Worm (Caenorhabditis elegans) whole organism, mixed stage, embryonic: Measurements from ENCODE around the gene F32D8.12.

Source experiments
- M03D4.4 ChIP-seq: sonication (generic microtip); optimal IDR thresholded peaks from 2 replicates; lab custom pipeline; 2017; ENCODE audit warnings: mild to moderate bottlenecking, missing genetic modification characterization, missing compliant biosample characterization
- bed-3 ChIP-seq: fragments of 200-800 bp; sonication (Bioruptor generic); optimal IDR thresholded peaks from 3 replicates; lab custom pipeline; 2018; ENCODE audit warnings: mild to moderate bottlenecking, missing genetic modification characterization, moderate library complexity, missing compliant biosample characterization
- blmp-1 ChIP-seq: fragments of 150-350 bp; optimal IDR thresholded peaks from 2 replicates; lab custom pipeline; 2014; ENCODE audit warnings: missing biosample characterization, missing genetic modification characterization
- ceh-39 ChIP-seq: fragments of 150-350 bp; optimal IDR thresholded peaks from 2 replicates; lab custom pipeline; 2014; ENCODE audit warnings: missing biosample characterization, missing genetic modification characterization
- ceh-83 ChIP-seq: fragments of 200-800 bp; sonication (Bioruptor generic); optimal IDR thresholded peaks from 2 replicates; lab custom pipeline; 2018; ENCODE audit warnings: mild to moderate bottlenecking, missing genetic modification characterization, missing compliant biosample characterization
- ces-1 ChIP-seq: fragments of 150-350 bp; optimal IDR thresholded peaks from 2 replicates; lab custom pipeline; 2014; ENCODE audit warnings: missing biosample characterization, missing genetic modification reagents, missing genetic modification characterization
- drap-1 ChIP-seq: fragments of 200-800 bp; sonication (Bioruptor generic); optimal IDR thresholded peaks from 3 replicates; lab custom pipeline; 2018; ENCODE audit warnings: mild to moderate bottlenecking, missing genetic modification characterization, missing compliant biosample characterization
- elt-1 ChIP-seq: sonication (generic microtip); optimal IDR thresholded peaks from 2 replicates; lab custom pipeline; 2017; ENCODE audit warnings: missing genetic modification characterization, mild to moderate bottlenecking, missing compliant biosample characterization, antibody characterized with exemption, moderate library complexity, borderline replicate concordance; ENCODE audit not compliant: insufficient read depth
- flh-1 ChIP-seq: fragments of 200-800 bp; sonication (Bioruptor generic); optimal IDR thresholded peaks from 2 replicates; lab custom pipeline; 2018; ENCODE audit warnings: mild to moderate bottlenecking, missing genetic modification characterization, moderate library complexity, missing compliant biosample characterization
- ham-2 ChIP-seq: fragments of 200-800 bp; sonication (Bioruptor generic); optimal IDR thresholded peaks from 2 replicates; lab custom pipeline; 2018; ENCODE audit warnings: mild to moderate bottlenecking, missing genetic modification characterization, missing compliant biosample characterization
- hlh-1 ChIP-seq: fragments of 150-350 bp; optimal IDR thresholded peaks from 2 replicates; lab custom pipeline; 2014; ENCODE audit warnings: missing biosample characterization, missing genetic modification reagents, missing genetic modification characterization
- lin-13 ChIP-seq: fragments of 150-350 bp; optimal IDR thresholded peaks from 2 replicates; lab custom pipeline; 2014; ENCODE audit warnings: missing biosample characterization, missing genetic modification characterization
- lin-32 ChIP-seq: fragments of 200-800 bp; sonication (Bioruptor generic); optimal IDR thresholded peaks from 2 replicates; lab custom pipeline; 2018; ENCODE audit warnings: mild to moderate bottlenecking, missing genetic modification characterization, missing compliant biosample characterization
- mab-5 ChIP-seq: fragments of 150-350 bp; optimal IDR thresholded peaks from 2 replicates; lab custom pipeline; 2014; ENCODE audit warnings: missing biosample characterization, missing genetic modification characterization
- mep-1 ChIP-seq: fragments of 150-350 bp; optimal IDR thresholded peaks from 2 replicates; lab custom pipeline; 2017; ENCODE audit warnings: missing biosample characterization, missing genetic modification reagents, missing genetic modification characterization, inconsistent platforms
- mls-2 ChIP-seq: sonication (generic microtip); optimal IDR thresholded peaks from 2 replicates; lab custom pipeline; 2016; ENCODE audit warnings: mild to moderate bottlenecking, missing genetic modification characterization, moderate library complexity, missing compliant biosample characterization
- nhr-12 ChIP-seq: fragments of 150-350 bp; optimal IDR thresholded peaks from 2 replicates; lab custom pipeline; 2014; ENCODE audit warnings: missing biosample characterization, missing genetic modification characterization
- nhr-2 ChIP-seq: fragments of 150-350 bp; optimal IDR thresholded peaks from 2 replicates; lab custom pipeline; 2014; ENCODE audit warnings: missing biosample characterization, missing genetic modification characterization
- nhr-28 ChIP-seq: fragments of 150-350 bp; optimal IDR thresholded peaks from 2 replicates; lab custom pipeline; 2014; ENCODE audit warnings: missing biosample characterization, missing genetic modification characterization
- nhr-76 ChIP-seq: sonication (generic microtip); optimal IDR thresholded peaks from 2 replicates; lab custom pipeline; 2017; ENCODE audit warnings: missing biosample characterization, missing genetic modification characterization
- sem-2 ChIP-seq: fragments of 200-800 bp; sonication (Bioruptor generic); optimal IDR thresholded peaks from 2 replicates; lab custom pipeline; 2018; ENCODE audit warnings: mild to moderate bottlenecking, missing genetic modification characterization, missing compliant biosample characterization
- sptf-1 ChIP-seq: sonication (generic microtip); optimal IDR thresholded peaks from 2 replicates; lab custom pipeline; 2017; ENCODE audit warnings: mild to moderate bottlenecking, missing genetic modification characterization, moderate library complexity, missing compliant biosample characterization
- tbx-8 ChIP-seq: fragments of 200-800 bp; sonication (Bioruptor generic); optimal IDR thresholded peaks from 2 replicates; lab custom pipeline; 2018; ENCODE audit warnings: mild to moderate bottlenecking, missing genetic modification characterization, moderate library complexity, missing compliant biosample characterization
- unc-120 ChIP-seq: sonication (generic microtip); optimal IDR thresholded peaks from 2 replicates; lab custom pipeline; 2017; ENCODE audit warnings: missing genetic modification characterization, missing compliant biosample characterization; ENCODE audit not compliant: poor library complexity, severe bottlenecking
- unc-62 ChIP-seq: fragments of 150-350 bp; optimal IDR thresholded peaks from 2 replicates; lab custom pipeline; 2014; ENCODE audit warnings: missing biosample characterization, missing genetic modification reagents, missing genetic modification characterization
- zip-8 ChIP-seq: fragments of 150-350 bp; optimal IDR thresholded peaks from 2 replicates; lab custom pipeline; 2014; ENCODE audit warnings: missing biosample characterization, missing genetic modification characterization

The F32D8.12 gene

DNA sequence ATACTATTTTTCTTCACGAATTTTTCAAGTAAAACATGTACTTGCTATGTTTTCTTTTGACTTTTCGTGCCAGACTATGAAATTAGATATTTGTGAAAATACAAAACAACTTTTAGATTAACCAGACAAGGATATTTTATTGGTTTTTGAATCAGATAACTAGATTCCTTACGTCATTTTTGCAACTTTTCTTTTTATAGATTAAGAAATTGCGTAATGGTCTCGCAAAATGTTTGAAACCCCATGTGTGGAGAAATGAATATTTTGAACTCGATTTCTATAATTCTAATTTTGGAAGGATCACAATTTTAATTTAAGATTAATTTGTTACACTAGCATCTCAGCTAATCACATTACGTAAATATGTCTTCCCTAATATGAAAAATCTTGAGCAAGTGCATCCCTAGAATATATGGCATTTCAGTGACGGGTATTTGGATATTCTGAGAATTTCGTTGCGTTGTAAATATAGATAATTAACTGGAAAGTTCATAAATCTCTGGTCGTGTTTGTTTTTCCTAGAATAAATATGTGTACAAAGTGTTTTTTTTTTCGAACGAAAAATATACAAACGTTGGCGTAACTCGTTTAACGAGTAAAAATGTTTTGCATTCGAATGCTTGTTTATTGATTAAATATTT lies 28.2 kb downstream of the F32D8.12 start:
- TF ChIP-seq zip-8 (peak; percentile 91), nhr-76 (tag; lab: Kevin White, UChicago) (no peak), nhr-28 (no peak), sem-2 (GFP tag; lab: Kevin White, UChicago) (no peak), mls-2 (no peak), drap-1 (GFP tag; lab: Kevin White, UChicago) (no peak), blmp-1 (tag; lab: Kevin White, UChicago) (no peak), nhr-2 (no peak), ham-2 (GFP tag; lab: Kevin White, UChicago) (no peak)

DNA sequence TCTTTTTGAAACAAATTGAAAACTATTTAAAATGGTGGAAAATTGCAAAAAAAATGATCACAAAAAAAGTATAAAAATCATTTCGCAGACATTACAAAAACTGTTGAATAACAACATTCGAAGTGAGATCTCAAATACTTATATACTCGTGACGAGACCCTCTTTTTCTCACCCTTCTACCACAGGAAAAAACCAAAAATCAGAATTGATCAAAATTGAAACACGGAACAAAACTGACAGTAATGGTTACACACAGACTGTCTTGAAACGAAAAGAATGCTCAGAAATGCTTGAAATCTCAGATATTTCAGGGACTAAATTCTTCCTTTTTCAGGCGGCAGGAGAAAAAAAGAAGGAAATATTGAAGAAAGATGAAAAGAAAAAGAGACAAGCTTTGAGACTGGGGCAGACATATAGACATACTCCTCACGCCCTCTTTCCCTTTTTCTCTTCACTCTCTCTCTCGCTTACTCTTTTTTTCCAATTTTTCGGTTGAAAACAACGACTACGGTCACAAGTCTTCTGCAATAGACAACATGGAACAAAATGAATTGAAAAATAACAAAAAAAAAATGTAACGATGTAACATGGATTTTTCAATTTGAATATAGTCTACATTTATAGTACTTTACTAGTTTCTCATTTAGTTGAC lies 29.1 kb downstream of the F32D8.12 start:
- no peak for TF ChIP-seq nhr-12

DNA sequence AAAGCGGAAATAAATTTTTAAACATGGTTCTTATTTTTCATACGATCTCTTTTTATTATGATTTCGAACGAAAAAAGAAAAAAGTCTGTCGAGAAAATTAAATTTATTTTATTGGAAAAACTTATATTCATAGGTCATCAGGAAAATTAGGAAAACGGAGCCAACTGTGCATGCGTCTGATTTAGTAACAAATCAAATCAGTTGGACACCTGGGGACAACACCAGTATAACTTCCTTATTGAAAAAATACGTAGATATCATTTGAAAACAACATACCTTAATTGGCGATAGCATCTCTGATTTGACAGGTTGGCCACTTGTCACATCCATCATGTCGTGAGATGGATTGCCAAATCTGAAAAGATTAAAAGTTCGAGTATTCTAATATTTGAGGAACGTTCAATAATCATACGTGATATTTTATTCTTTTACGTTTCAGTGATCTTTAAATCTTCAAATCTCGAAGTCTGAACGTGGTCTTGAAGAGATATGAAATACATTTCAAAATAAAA lies 30.2 kb downstream of the F32D8.12 start:
- TF ChIP-seq unc-62, result peak; percentile 55
- TF ChIP-seq nhr-76 (tag; lab: Kevin White, UChicago), result no peak
- no peak for TF ChIP-seq lin-32 (GFP tag; lab: Kevin White, UChicago)
- no peak for TF ChIP-seq nhr-12
- no peak for TF ChIP-seq zip-8

DNA sequence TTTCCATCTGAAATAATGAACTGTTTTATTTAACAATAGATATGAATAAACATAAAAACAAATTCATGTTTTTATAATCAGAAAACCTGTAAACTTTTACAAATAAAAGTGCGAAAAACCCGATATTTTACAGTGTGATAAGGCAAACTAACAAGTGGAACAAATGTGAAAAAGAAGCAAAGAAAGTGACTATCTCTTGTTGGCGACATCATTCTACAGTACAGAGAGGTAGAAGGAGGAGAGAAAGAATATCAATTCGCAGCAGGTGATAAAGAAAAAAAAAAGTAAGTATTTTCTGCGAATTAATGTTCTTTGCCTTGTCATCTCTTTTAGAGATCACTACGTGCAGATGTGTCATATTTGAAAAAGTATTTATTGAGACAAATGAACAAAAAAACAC lies 31.1 kb downstream of the F32D8.12 start:
- TF ChIP-seq sem-2 (GFP tag; lab: Kevin White, UChicago) (no peak), ceh-83 (GFP tag; lab: Kevin White, UChicago) (no peak), sptf-1 (tag; lab: Kevin White, UChicago) (no peak), M03D4.4 (tag; lab: Kevin White, UChicago) (no peak), lin-13 (tag; lab: Kevin White, UChicago) (no peak), mab-5 (no peak), zip-8 (no peak), bed-3 (no peak), unc-62 (no peak)

- TF ChIP-seq unc-120 (tag; lab: Kevin White, UChicago), result no peak
- no peak for TF ChIP-seq zip-8
- TF ChIP-seq mep-1, result no peak
- no peak for TF ChIP-seq flh-1 (GFP tag; lab: Kevin White, UChicago)
- no peak for TF ChIP-seq drap-1 (GFP tag; lab: Kevin White, UChicago)
- TF ChIP-seq ceh-39 (tag; lab: Kevin White, UChicago), result no peak
- TF ChIP-seq hlh-1 (tag; lab: Kevin White, UChicago), result no peak
These were observed 31.7 kb downstream of the F32D8.12 start for ce11 chrV:10859048-10859637.

ce11 chrV:10858340-10858739 lies 32.5 kb downstream of the F32D8.12 start:
- TF ChIP-seq ceh-83 (GFP tag; lab: Kevin White, UChicago), result no peak
- TF ChIP-seq unc-62, result peak; percentile 27
- peak; percentile 24 for TF ChIP-seq drap-1 (GFP tag; lab: Kevin White, UChicago)
- TF ChIP-seq hlh-1 (tag; lab: Kevin White, UChicago), result peak; percentile 59
- TF ChIP-seq bed-3, result no peak
- peak; percentile 3 for TF ChIP-seq sptf-1 (tag; lab: Kevin White, UChicago)
- TF ChIP-seq nhr-76 (tag; lab: Kevin White, UChicago), result no peak
- TF ChIP-seq nhr-2, result no peak
- TF ChIP-seq lin-13 (tag; lab: Kevin White, UChicago), result no peak
- TF ChIP-seq M03D4.4 (tag; lab: Kevin White, UChicago), result peak; percentile 44
- TF ChIP-seq mab-5, result no peak
- TF ChIP-seq mls-2, result peak; percentile 48
- TF ChIP-seq elt-1 (tag; lab: Kevin White, UChicago), result no peak
- TF ChIP-seq unc-120 (tag; lab: Kevin White, UChicago), result peak; percentile 96
- peak; percentile 3 for TF ChIP-seq ces-1 (GFP tag; lab: Kevin White, UChicago)
- no peak for TF ChIP-seq tbx-8 (GFP tag; lab: Kevin White, UChicago)
- TF ChIP-seq sem-2 (GFP tag; lab: Kevin White, UChicago), result no peak
- no peak for TF ChIP-seq blmp-1 (tag; lab: Kevin White, UChicago)
